Worm (Caenorhabditis elegans) whole organism, L4/young adult: ENCODE measurements around the gene snf-7.

ENCODE experiments used
- W03F9.2 ChIP-seq: fragments of 150-350 bp; optimal IDR thresholded peaks from 2 replicates; lab custom pipeline; 2014; ENCODE audit warnings: missing biosample characterization, missing genetic modification characterization
- dao-5 ChIP-seq: sonication (generic microtip); optimal IDR thresholded peaks from 2 replicates; lab custom pipeline; 2016; ENCODE audit warnings: missing genotype, missing genetic modification characterization, moderate library complexity, missing compliant biosample characterization
- him-1 ChIP-seq: sonication (generic microtip); optimal IDR thresholded peaks from 2 replicates; lab custom pipeline; 2016; ENCODE audit warnings: missing genotype, missing genetic modification reagents, missing genetic modification characterization, missing compliant biosample characterization

ce11 chrIII:13018619-13019018 is 13.4 kb downstream of the snf-7 start, which contains the start of gene col-98:
- TF ChIP-seq dao-5 (tag; lab: Kevin White, UChicago) (no peak), him-1 (tag; lab: Kevin White, UChicago) (no peak), W03F9.2 (tag; lab: Kevin White, UChicago) (no peak)
